Worm (Caenorhabditis elegans): ENCODE measurements around the gene ZC373.3.

ZC373.3 gene

ce11 chrX:10074988-10075387 is 14.7 kb downstream of the ZC373.3 start, which contains the start of gene dao-4:
dao-4 (plus strand) TSS chrX:10075288.
- no peak for TF ChIP-seq unc-62 (GFP tag; optimal IDR thresholded peaks at IDR 0.05)

ce11 chrX:10076334-10076733 is 16.0 kb downstream of the ZC373.3 start:
- no peak for TF ChIP-seq unc-62 (GFP tag; optimal IDR thresholded peaks at IDR 0.05)

- TF ChIP-seq unc-62 (GFP tag; optimal IDR thresholded peaks at IDR 0.05) = no peak
Observed at ce11 chrX:10077297-10077696, 17.0 kb downstream of the ZC373.3 start, which contains the start of gene col-176. col-176 (plus strand) TSS chrX:10077597.

- no peak for TF ChIP-seq unc-62 (GFP tag; optimal IDR thresholded peaks at IDR 0.05)
Observed at ce11 chrX:10078089-10078488, 17.8 kb downstream of the ZC373.3 start.

- no peak for TF ChIP-seq unc-62 (GFP tag; optimal IDR thresholded peaks at IDR 0.05)
Observed at ce11 chrX:10078637-10079036, 18.3 kb downstream of the ZC373.3 start.

ce11 chrX:10079230-10079629 is 18.9 kb downstream of the ZC373.3 start:
- TF ChIP-seq unc-62 (GFP tag; optimal IDR thresholded peaks at IDR 0.05) = no peak

- TF ChIP-seq unc-62 (GFP tag; optimal IDR thresholded peaks at IDR 0.05) = no peak
Observed at ce11 chrX:10081077-10081476, 20.8 kb downstream of the ZC373.3 start.

- TF ChIP-seq unc-62 (GFP tag; optimal IDR thresholded peaks at IDR 0.05) = no peak
Observed at ce11 chrX:10083272-10083671, 22.9 kb downstream of the ZC373.3 start.

- no peak for TF ChIP-seq unc-62 (GFP tag; optimal IDR thresholded peaks at IDR 0.05)
Observed at ce11 chrX:10084050-10084672, 23.8 kb downstream of the ZC373.3 start, which contains the start of gene W07E11.1. W07E11.1 (plus strand) TSS chrX:10084622.

- TF ChIP-seq unc-62 (GFP tag; optimal IDR thresholded peaks at IDR 0.05) = no peak
Observed at ce11 chrX:10085073-10085472, 24.7 kb downstream of the ZC373.3 start.

ce11 chrX:10087866-10088265 is 27.5 kb downstream of the ZC373.3 start, which contains the start of gene flp-28:
flp-28 (minus strand) TSS chrX:10087966.
- TF ChIP-seq unc-62 (GFP tag; optimal IDR thresholded peaks at IDR 0.05) = no peak

- TF ChIP-seq unc-62 (GFP tag; optimal IDR thresholded peaks at IDR 0.05) = no peak
Observed at ce11 chrX:10092864-10093263, 32.5 kb downstream of the ZC373.3 start, which contains the start of gene flp-3. flp-3 (minus strand) TSS chrX:10092964.

ce11 chrX:10095145-10095544 is 34.8 kb downstream of the ZC373.3 start, which contains the start of gene flp-2:
flp-2 (minus strand) TSS chrX:10095245.
- TF ChIP-seq unc-62 (GFP tag; optimal IDR thresholded peaks at IDR 0.05) = no peak

All from whole organism, dauer.